Fruit fly (Drosophila melanogaster) whole organism: ENCODE data around the gene RhoGAP19D.

Experiments
- CG8478 ChIP-seq: fragments of >200 bp; optimal IDR thresholded peaks from 2 replicates; lab custom pipeline; 2018; ENCODE audit warnings: inconsistent platforms
- pan ChIP-seq: fragments of >200 bp; optimal IDR thresholded peaks from 2 replicates; lab custom pipeline; 2017

DNA sequence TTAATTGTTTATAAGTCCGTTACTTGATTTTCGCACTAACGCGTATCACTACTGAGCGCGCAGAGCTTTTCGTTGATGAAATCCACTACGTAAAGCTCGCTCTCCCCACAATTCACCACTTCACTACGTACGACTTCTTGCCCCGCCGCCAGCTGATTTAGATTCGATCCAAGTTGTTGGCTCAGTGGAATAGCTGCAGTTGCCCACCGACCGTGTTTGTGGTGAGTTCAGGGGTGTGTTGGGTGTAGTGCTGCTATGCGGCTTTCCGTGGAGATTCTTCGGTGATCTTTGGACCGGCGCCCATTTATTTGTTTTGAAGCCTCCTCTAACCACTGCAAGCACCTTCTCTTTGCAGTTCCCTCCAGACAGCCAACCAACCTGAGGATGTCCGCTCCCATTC, 42.3 kb downstream of the RhoGAP19D start:
- no peak for TF ChIP-seq pan
- no peak for TF ChIP-seq CG8478 (lab: Kevin White, UChicago)
